Fruit fly (Drosophila melanogaster): ENCODE measurements around the gene Uch-L5R.

dm6 chrX:12035207-12035606 is 21.2 kb downstream of the Uch-L5R start:
- TF ChIP-seq CG12768 (GFP tag; optimal IDR thresholded peaks at IDR 0.05) (no peak), ovo (GFP tag; optimal IDR thresholded peaks at IDR 0.05) (no peak)

All from whole organism, adult.